Fruit fly (Drosophila melanogaster): ENCODE measurements around the gene HP6.

DNA sequence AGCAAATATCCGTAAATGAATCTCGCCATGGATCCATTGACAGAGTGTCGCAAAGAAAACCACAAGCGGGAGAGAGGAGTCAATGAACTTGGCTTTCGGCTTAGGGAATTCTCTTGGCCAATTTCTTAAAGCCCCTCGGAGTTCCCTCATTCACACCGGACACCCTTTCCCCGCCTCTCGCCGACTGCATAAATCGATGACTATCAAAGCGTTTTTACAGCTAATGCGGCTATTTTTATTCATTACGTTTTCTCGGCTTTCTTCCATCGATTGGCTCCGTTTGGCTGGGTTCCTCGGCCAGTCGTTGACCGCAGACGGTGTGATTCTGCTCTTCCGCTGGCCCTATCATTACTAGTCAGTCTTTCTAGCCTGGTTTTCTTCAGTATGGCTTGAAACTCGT is 4.7 kb downstream of the HP6 start:
- no peak for TF ChIP-seq eg (GFP tag; IDR thresholded peaks at IDR 0.05)
- no peak for TF ChIP-seq fkh (GFP tag; optimal IDR thresholded peaks at IDR 0.05)
- no peak for TF ChIP-seq pdm3 (GFP tag; optimal IDR thresholded peaks at IDR 0.05)

Measured in whole organism, prepupa.